Worm (Caenorhabditis elegans) whole organism, midembryonic: ENCODE data around the gene Y43F8B.18.

Experiments
- T22C8.4 ChIP-seq: fragments of 200-800 bp; sonication (Bioruptor generic); IDR thresholded peaks from 2 replicates; pipeline ENCODE4 v1.3.6; 2022; ENCODE audit warnings: missing genetic modification characterization, missing compliant biosample characterization
- cog-1 ChIP-seq: sonication (generic microtip); optimal IDR thresholded peaks from 2 replicates; lab custom pipeline; 2016; ENCODE audit warnings: missing genetic modification characterization, missing compliant biosample characterization
- flt-1 ChIP-seq: fragments of 200-800 bp; sonication (Bioruptor generic); IDR thresholded peaks from 2 replicates; pipeline ENCODE4 v1.3.6; 2022; ENCODE audit warnings: missing genetic modification characterization, missing compliant biosample characterization
- klf-2 ChIP-seq: fragments of 200-800 bp; sonication (Bioruptor generic); conservative IDR thresholded peaks from 2 replicates; pipeline ENCODE4 v1.3.6; 2022; ENCODE audit warnings: missing genetic modification reagents, missing genetic modification characterization, missing compliant biosample characterization
- med-1 ChIP-seq: sonication (generic microtip); optimal IDR thresholded peaks from 2 replicates; lab custom pipeline; 2017; ENCODE audit warnings: missing genetic modification characterization, mild to moderate bottlenecking, missing compliant biosample characterization, antibody characterized with exemption, missing genetic modification reagents; ENCODE audit not compliant: insufficient read depth
- ref-1 ChIP-seq: fragments of 200-800 bp; sonication (Bioruptor generic); conservative IDR thresholded peaks from 2 replicates; pipeline ENCODE4 v1.3.6; 2022; ENCODE audit warnings: missing genetic modification reagents, missing genetic modification characterization, missing compliant biosample characterization
- tab-1 ChIP-seq: fragments of 200-800 bp; sonication (Bioruptor generic); IDR thresholded peaks from 2 replicates; pipeline ENCODE4 v1.3.6; 2022; ENCODE audit warnings: missing genetic modification characterization, missing compliant biosample characterization
- ztf-23 ChIP-seq: fragments of 200-800 bp; sonication (Bioruptor generic); IDR thresholded peaks from 2 replicates; pipeline ENCODE4 v1.3.6; 2022; ENCODE audit warnings: missing genetic modification reagents, missing genetic modification characterization, missing compliant biosample characterization
- ztf-29 ChIP-seq: fragments of 200-800 bp; sonication (Bioruptor generic); IDR thresholded peaks from 2 replicates; pipeline ENCODE4 v1.3.6; 2022; ENCODE audit warnings: missing genetic modification reagents, missing genetic modification characterization, missing compliant biosample characterization

Y43F8B.18 gene

DNA sequence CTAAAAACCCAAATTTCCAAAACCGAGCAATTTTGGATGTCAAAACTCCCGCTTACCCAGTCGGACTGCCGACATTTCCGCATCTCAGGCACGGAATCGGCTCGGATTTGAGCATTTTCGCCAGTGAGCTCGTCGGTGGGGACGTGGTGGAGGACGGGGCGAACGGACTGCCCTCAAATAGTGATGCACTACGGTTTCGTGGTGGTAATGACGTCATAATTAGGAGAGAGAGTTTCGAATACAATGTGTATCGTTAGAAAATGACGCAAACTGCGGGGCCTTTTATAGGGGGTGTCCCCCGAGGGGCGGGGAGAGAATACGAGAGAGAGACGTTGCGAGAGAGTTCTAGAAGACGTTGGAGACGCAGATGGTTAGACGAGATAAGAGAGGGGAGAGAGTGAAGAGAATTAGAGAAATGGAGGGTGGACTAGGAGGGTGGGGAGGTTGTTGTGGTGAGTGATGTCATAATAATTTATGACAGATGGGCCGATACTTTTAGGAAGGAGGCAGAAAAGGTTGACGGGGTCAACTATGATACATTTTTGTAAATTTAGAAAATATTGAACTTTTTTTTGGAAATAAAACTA lies 36.9 kb downstream of the Y43F8B.18 start:
- TF ChIP-seq ztf-29 (GFP tag; lab: Robert Waterston, UW) (no peak), ztf-23 (GFP tag; lab: Robert Waterston, UW) (peak; percentile 63; the same call in 1 of the 2 replicates), cog-1 (tag; lab: Kevin White, UChicago) (peak; percentile 91), ref-1 (GFP tag; lab: Robert Waterston, UW) (0 out of 2 replicates have a peak, but pooled peaks have one; percentile 47), T22C8.4 (peak; percentile 25; the same call in 1 of the 2 replicates), med-1 (GFP tag; lab: Kevin White, UChicago) (no peak), klf-2 (no peak), flt-1 (GFP tag; lab: Robert Waterston, UW) (peak; percentile 85), tab-1 (GFP tag; lab: Robert Waterston, UW) (0 out of 2 replicates have a peak, but pooled peaks have one; percentile 68)

DNA sequence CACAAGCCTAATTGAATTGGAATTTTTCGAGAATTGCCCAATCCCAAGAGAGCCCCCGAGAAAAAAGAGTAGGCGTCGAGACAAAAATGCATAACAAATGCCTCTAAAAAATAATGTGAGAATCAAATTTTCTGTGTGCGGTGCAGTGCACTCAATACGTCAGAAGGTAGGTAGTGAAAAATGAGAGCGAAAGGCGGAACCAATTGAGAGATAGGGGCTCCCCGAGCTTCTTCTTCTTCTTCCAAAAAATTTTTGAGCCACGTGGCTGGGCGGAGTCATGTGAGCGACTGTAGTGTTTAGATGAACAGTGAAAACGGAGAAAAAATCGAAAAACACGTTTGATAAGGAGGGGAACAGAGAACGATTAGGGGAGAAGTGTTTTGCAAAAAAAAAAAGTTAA lies 38.8 kb downstream of the Y43F8B.18 start:
- TF ChIP-seq ztf-29 (GFP tag; lab: Robert Waterston, UW): no peak

DNA sequence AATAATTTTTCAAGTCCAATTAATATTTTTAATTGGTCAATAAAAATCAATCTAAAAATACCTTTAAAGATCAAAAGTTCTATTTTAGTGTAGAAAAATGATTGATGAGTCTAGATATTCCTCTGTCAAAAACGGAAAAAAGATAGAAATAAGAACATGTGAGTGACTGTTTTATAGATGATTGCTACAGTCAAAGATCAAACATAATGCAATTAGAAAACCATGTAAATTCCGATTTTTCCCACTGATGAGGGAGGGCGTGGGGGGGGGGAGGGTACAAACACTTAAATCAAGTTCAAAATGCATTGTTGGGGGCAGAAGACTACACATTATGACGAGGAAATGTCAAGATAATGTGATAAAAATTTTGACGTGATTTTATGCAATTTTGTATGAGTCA lies 40.4 kb downstream of the Y43F8B.18 start:
- no peak for TF ChIP-seq ref-1 (GFP tag; lab: Robert Waterston, UW)
- no peak for TF ChIP-seq ztf-29 (GFP tag; lab: Robert Waterston, UW)
- TF ChIP-seq med-1 (GFP tag; lab: Kevin White, UChicago): no peak
- no peak for TF ChIP-seq tab-1 (GFP tag; lab: Robert Waterston, UW)
- no peak for TF ChIP-seq T22C8.4
- no peak for TF ChIP-seq cog-1 (tag; lab: Kevin White, UChicago)
- TF ChIP-seq flt-1 (GFP tag; lab: Robert Waterston, UW): no peak

DNA sequence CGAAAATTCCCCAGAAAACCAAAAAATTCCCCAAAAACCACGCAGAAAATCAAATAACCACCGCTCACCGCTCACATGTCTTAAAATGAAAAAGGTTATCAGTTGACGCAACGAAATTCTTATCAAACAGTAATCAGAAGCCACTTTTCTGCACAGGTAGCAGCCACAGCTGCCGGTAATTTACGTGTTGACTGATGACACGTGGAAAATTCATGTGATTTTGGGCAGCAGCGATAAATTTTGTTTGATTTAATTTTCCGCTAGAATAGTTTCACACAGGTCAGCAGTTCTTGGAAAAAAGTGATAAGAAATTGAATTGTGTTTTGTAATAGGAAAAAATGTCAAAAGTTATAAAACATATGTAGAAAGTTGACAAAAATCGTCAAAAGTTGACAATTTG lies 41.8 kb downstream of the Y43F8B.18 start:
- TF ChIP-seq flt-1 (GFP tag; lab: Robert Waterston, UW) (no peak), cog-1 (tag; lab: Kevin White, UChicago) (no peak), ztf-23 (GFP tag; lab: Robert Waterston, UW) (no peak), ztf-29 (GFP tag; lab: Robert Waterston, UW) (no peak), klf-2 (no peak), ref-1 (GFP tag; lab: Robert Waterston, UW) (no peak), T22C8.4 (no peak), tab-1 (GFP tag; lab: Robert Waterston, UW) (no peak), med-1 (GFP tag; lab: Kevin White, UChicago) (no peak)

DNA sequence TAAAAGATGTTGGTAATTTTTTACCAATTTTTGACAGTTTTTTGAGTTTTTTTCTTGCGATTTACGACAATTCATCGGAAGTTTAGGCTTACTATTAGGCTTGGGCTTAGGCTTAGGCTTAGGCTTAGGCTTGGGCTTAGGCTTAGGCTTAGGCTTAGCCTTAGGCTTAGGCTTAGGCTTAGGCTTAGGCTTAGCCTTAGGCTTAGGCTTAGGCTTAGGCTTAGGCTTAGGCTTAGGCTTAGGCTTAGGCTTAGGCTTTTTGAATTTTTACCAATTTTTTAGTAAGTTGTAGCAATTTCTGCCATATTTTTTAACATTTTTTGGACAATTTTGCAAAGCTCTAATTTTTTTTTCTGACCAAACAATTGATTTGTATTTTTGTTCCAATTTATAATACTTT lies 42.7 kb downstream of the Y43F8B.18 start:
- peak; percentile 87 for TF ChIP-seq ztf-29 (GFP tag; lab: Robert Waterston, UW)

DNA sequence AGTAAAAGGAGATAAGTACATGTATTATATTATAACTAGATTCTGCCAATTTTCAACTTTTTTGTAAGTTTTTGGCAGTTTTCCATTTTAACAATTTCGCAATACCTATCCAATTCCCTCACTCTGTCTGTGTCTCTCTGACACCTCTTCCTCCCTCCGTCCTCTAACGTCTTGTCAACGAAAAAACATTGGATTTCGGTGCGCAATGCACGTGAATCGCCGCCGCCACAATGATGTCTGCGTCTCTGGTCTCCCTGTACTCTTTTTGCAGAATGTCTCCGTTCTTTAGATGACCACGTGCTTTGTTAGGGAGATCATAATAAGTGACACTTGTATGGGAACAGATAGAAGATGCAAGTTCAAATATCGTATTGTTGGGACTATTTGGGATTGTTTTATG lies 43.4 kb downstream of the Y43F8B.18 start:
- no peak for TF ChIP-seq klf-2
- no peak for TF ChIP-seq T22C8.4
- TF ChIP-seq flt-1 (GFP tag; lab: Robert Waterston, UW): 0 out of 2 replicates have a peak, but pooled peaks have one; percentile 7
- no peak for TF ChIP-seq tab-1 (GFP tag; lab: Robert Waterston, UW)
- no peak for TF ChIP-seq ztf-23 (GFP tag; lab: Robert Waterston, UW)
- no peak for TF ChIP-seq ref-1 (GFP tag; lab: Robert Waterston, UW)
- peak; percentile 84 for TF ChIP-seq cog-1 (tag; lab: Kevin White, UChicago)

DNA sequence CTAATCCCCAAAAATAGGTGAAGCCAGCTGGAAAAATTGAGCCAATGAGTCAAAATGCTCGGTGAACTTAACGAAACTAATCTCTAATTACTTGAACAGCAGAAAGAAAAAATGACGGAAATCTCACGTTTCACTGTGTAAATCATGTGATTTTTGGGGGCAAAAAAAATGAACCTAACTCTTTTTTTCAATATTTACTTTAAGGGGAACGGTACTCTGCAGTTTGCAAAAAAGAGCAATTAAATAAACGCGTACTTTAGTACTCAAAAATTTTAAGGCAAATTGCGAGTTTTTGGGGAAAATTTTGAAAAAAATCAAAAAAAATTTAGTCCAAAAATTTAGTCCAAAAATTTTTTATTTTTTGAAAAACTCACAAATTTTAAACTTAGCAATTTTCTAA lies 45.2 kb downstream of the Y43F8B.18 start:
- TF ChIP-seq tab-1 (GFP tag; lab: Robert Waterston, UW): no peak
- no peak for TF ChIP-seq cog-1 (tag; lab: Kevin White, UChicago)
- TF ChIP-seq med-1 (GFP tag; lab: Kevin White, UChicago): no peak
- no peak for TF ChIP-seq ztf-23 (GFP tag; lab: Robert Waterston, UW)
- TF ChIP-seq T22C8.4: no peak
- no peak for TF ChIP-seq ztf-29 (GFP tag; lab: Robert Waterston, UW)
- TF ChIP-seq flt-1 (GFP tag; lab: Robert Waterston, UW): no peak
- TF ChIP-seq ref-1 (GFP tag; lab: Robert Waterston, UW): no peak
- no peak for TF ChIP-seq klf-2

DNA sequence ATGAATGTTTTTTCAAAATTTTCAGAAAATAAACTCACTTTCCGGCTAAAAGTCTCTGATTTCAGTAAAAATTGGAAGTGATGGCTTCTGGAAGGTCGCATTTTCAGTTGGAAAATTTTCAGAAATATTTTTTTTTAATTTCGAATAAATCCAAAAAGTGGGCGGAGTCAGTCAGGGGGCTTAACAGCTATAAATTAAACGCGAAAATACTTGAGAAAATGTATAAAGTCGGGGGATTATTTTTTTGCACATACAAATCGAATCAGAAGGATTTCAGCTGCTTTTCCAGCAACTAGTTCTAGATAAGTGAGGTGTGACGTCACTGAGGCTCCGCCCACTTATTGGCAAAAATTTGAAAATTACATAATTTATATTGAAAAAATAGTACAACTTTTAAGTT lies 47.2 kb downstream of the Y43F8B.18 start, which contains the start of gene Y43F8B.2:
Gene Y43F8B.2 (minus strand): TSS at position 101 of the 400 bp plus-strand sequence.
- TF ChIP-seq ztf-29 (GFP tag; lab: Robert Waterston, UW) (no peak), ref-1 (GFP tag; lab: Robert Waterston, UW) (no peak), med-1 (GFP tag; lab: Kevin White, UChicago) (no peak), ztf-23 (GFP tag; lab: Robert Waterston, UW) (no peak), cog-1 (tag; lab: Kevin White, UChicago) (no peak), flt-1 (GFP tag; lab: Robert Waterston, UW) (no peak), T22C8.4 (no peak), klf-2 (no peak), tab-1 (GFP tag; lab: Robert Waterston, UW) (no peak)

DNA sequence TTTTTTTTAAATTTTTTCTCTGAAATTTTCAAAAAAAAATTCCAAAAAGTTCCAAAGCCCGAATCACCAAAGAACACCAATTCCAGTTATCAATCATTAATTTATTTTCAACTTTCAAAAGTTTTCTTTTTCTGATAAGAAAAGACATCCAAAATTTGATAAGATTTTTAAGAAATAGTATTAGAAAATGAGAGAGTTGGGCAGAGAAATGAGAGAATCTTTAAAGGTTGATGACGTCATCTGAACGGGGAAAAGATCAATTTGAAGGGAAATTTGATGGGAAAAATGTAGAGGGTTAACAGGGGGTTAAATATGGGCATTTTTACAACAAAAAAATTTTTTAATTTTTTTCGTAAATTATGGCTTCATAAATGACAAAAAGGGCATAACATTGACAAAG lies 47.7 kb downstream of the Y43F8B.18 start:
- no peak for TF ChIP-seq T22C8.4
- TF ChIP-seq ztf-29 (GFP tag; lab: Robert Waterston, UW): no peak
- TF ChIP-seq flt-1 (GFP tag; lab: Robert Waterston, UW): no peak
- no peak for TF ChIP-seq klf-2
- no peak for TF ChIP-seq ref-1 (GFP tag; lab: Robert Waterston, UW)
- TF ChIP-seq ztf-23 (GFP tag; lab: Robert Waterston, UW): no peak
- TF ChIP-seq cog-1 (tag; lab: Kevin White, UChicago): no peak
- no peak for TF ChIP-seq tab-1 (GFP tag; lab: Robert Waterston, UW)
- TF ChIP-seq med-1 (GFP tag; lab: Kevin White, UChicago): no peak
